Fruit fly (Drosophila melanogaster) whole organism, embryonic: ENCODE results near the gene Sodq.
A peak's percentile ranks its signal among the peaks of the same experiment; 100 is the strongest.

Experiments used
- CG10431 ChIP-seq: fragments of 200-800 bp; sonication (Bioruptor generic); optimal IDR thresholded peaks from 3 replicates; lab custom pipeline; 2018; ENCODE audit warnings: missing biosample characterization, mild to moderate bottlenecking, missing genetic modification characterization
- CG11093 ChIP-seq: fragments of 200-800 bp; sonication (Bioruptor generic); IDR thresholded peaks from 3 replicates; pipeline ENCODE4 v1.3.6; 2022; ENCODE audit warnings: missing biosample characterization, missing genetic modification characterization
- CG12769 ChIP-seq: fragments of 200-800 bp; sonication (Bioruptor generic); optimal IDR thresholded peaks from 2 replicates; lab custom pipeline; 2019; ENCODE audit warnings: missing biosample characterization, mild to moderate bottlenecking, missing genetic modification characterization, moderate library complexity
- CG15479 ChIP-seq: fragments of 200-800 bp; sonication (Bioruptor generic); optimal IDR thresholded peaks from 3 replicates; lab custom pipeline; 2019; ENCODE audit warnings: missing biosample characterization, mild to moderate bottlenecking, missing genetic modification characterization, moderate library complexity
- CG15514 ChIP-seq: fragments of 200-800 bp; sonication (Bioruptor generic); optimal IDR thresholded peaks from 3 replicates; lab custom pipeline; 2017; ENCODE audit warnings: missing biosample characterization, missing genetic modification characterization, mild to moderate bottlenecking, moderate library complexity, missing genetic modification reagents
- CG15696 ChIP-seq: fragments of 200-800 bp; sonication (Bioruptor generic); optimal IDR thresholded peaks from 2 replicates; lab custom pipeline; 2019; ENCODE audit warnings: missing biosample characterization, mild to moderate bottlenecking, missing genetic modification characterization, moderate library complexity
- CG1832 ChIP-seq: fragments of 200-800 bp; sonication (Bioruptor generic); optimal IDR thresholded peaks from 2 replicates; lab custom pipeline; 2017; ENCODE audit warnings: missing biosample characterization, mild to moderate bottlenecking, missing genetic modification characterization, inconsistent platforms
- CG18476 ChIP-seq: fragments of 200-800 bp; sonication (Bioruptor generic); optimal IDR thresholded peaks from 2 replicates; lab custom pipeline; 2016; ENCODE audit warnings: missing biosample characterization, mild to moderate bottlenecking, missing genetic modification characterization
- CG18599 ChIP-seq: fragments of 200-800 bp; sonication (Bioruptor generic); optimal IDR thresholded peaks from 3 replicates; lab custom pipeline; 2017; ENCODE audit warnings: missing biosample characterization, missing genetic modification characterization, mild to moderate bottlenecking, moderate library complexity, missing genetic modification reagents
- CG18619 ChIP-seq: fragments of 200-800 bp; sonication (Bioruptor generic); optimal IDR thresholded peaks from 3 replicates; lab custom pipeline; 2017; ENCODE audit warnings: missing biosample characterization, mild to moderate bottlenecking, missing genetic modification characterization
- CG30403 ChIP-seq: fragments of 200-800 bp; sonication (Bioruptor generic); optimal IDR thresholded peaks from 3 replicates; lab custom pipeline; 2016; ENCODE audit warnings: missing biosample characterization, missing genetic modification characterization
- CG32532 ChIP-seq: fragments of 200-800 bp; sonication (Bioruptor generic); IDR thresholded peaks from 2 replicates; pipeline ENCODE4 v1.3.6; 2022; ENCODE audit warnings: missing biosample characterization, missing genetic modification characterization
- CG5180 ChIP-seq: fragments of 200-800 bp; sonication (Bioruptor generic); optimal IDR thresholded peaks from 3 replicates; lab custom pipeline; 2017; ENCODE audit warnings: missing biosample characterization, missing genetic modification characterization, mild to moderate bottlenecking, moderate library complexity, missing genetic modification reagents
- CG6765 ChIP-seq: fragments of 200-800 bp; sonication (Bioruptor generic); optimal IDR thresholded peaks from 3 replicates; lab custom pipeline; 2017; ENCODE audit warnings: missing biosample characterization, mild to moderate bottlenecking, missing genetic modification characterization
- CG6813 ChIP-seq: fragments of 200-800 bp; sonication (Bioruptor generic); optimal IDR thresholded peaks from 2 replicates; lab custom pipeline; 2017; ENCODE audit warnings: missing biosample characterization, missing genetic modification characterization, mild to moderate bottlenecking, moderate library complexity, missing genetic modification reagents
- CG7556 ChIP-seq: fragments of 200-800 bp; sonication (Bioruptor generic); optimal IDR thresholded peaks from 2 replicates; lab custom pipeline; 2017; ENCODE audit warnings: missing biosample characterization, mild to moderate bottlenecking, missing genetic modification characterization
- CG8478 ChIP-seq: fragments of >200 bp; optimal IDR thresholded peaks from 2 replicates; lab custom pipeline; 2018
- CoRest ChIP-seq: fragments of 200-800 bp; sonication (Bioruptor generic); optimal IDR thresholded peaks from 3 replicates; lab custom pipeline; 2018; ENCODE audit warnings: missing biosample characterization, mild to moderate bottlenecking, missing genetic modification characterization, moderate library complexity
- Dad ChIP-seq: fragments of 200-800 bp; sonication (Bioruptor generic); optimal IDR thresholded peaks from 3 replicates; lab custom pipeline; 2016; ENCODE audit warnings: missing biosample characterization, missing genetic modification characterization
- ERR ChIP-seq: fragments of 200-800 bp; sonication (Bioruptor generic); optimal IDR thresholded peaks from 2 replicates; lab custom pipeline; 2016; ENCODE audit warnings: missing biosample characterization, missing genetic modification characterization
- Hmx ChIP-seq: fragments of 200-800 bp; sonication (Bioruptor generic); optimal IDR thresholded peaks from 2 replicates; lab custom pipeline; 2016; ENCODE audit warnings: missing biosample characterization, missing genetic modification characterization
- Kr ChIP-seq: fragments of 200-800 bp; sonication (Bioruptor generic); optimal IDR thresholded peaks from 2 replicates; lab custom pipeline; 2017; ENCODE audit warnings: missing biosample characterization, mild to moderate bottlenecking, missing genetic modification characterization
- Lpt ChIP-seq: fragments of >200 bp; optimal IDR thresholded peaks from 2 replicates; lab custom pipeline; 2018; ENCODE audit warnings: missing biosample characterization, missing genetic modification characterization
- Mes4 ChIP-seq: fragments of 200-800 bp; sonication (Bioruptor generic); optimal IDR thresholded peaks from 2 replicates; lab custom pipeline; 2016; ENCODE audit warnings: missing biosample characterization, missing genetic modification characterization
- Scr ChIP-seq: fragments of 200-800 bp; sonication (Bioruptor generic); IDR thresholded peaks from 2 replicates; pipeline ENCODE4 v1.3.6; 2022; ENCODE audit warnings: missing biosample characterization, missing genetic modification characterization; ENCODE audit not compliant: partially characterized antibody
- Side ChIP-seq: fragments of 200-800 bp; sonication (Bioruptor generic); optimal IDR thresholded peaks from 2 replicates; lab custom pipeline; 2016; ENCODE audit warnings: missing biosample characterization, missing genetic modification characterization
- TFAM ChIP-seq: fragments of 200-800 bp; sonication (Bioruptor generic); optimal IDR thresholded peaks from 2 replicates; lab custom pipeline; 2017; ENCODE audit warnings: missing biosample characterization, missing genetic modification characterization, inconsistent platforms
- Trl ChIP-seq, 3 experiments: fragments of >200 bp in 2 of 3; fragments of 200-800 bp in 1 of 3; sonication (Bioruptor generic) in 1 of 3; optimal IDR thresholded peaks; 2 replicates in 1 of 3; 3 replicates in 2 of 3; lab custom pipeline; 2016 to 2017; ENCODE audit warnings: missing biosample characterization in 1 of 3, missing genetic modification characterization in 1 of 3
- YL-1 ChIP-seq: fragments of 200-800 bp; sonication (Bioruptor generic); optimal IDR thresholded peaks from 3 replicates; lab custom pipeline; 2017; ENCODE audit warnings: missing biosample characterization, mild to moderate bottlenecking, missing genetic modification characterization
- amos ChIP-seq: fragments of 200-800 bp; sonication (Bioruptor generic); IDR thresholded peaks from 2 replicates; pipeline ENCODE4 v1.3.6; 2022; ENCODE audit warnings: missing biosample characterization, missing genetic modification characterization; ENCODE audit not compliant: partially characterized antibody
- aop ChIP-seq: fragments of 200-800 bp; sonication (Bioruptor generic); IDR thresholded peaks from 2 replicates; pipeline ENCODE4 v1.3.6; 2022; ENCODE audit warnings: missing biosample characterization, missing genetic modification characterization
- cas ChIP-seq: fragments of 200-800 bp; sonication (Bioruptor generic); IDR thresholded peaks from 2 replicates; pipeline ENCODE4 v1.3.6; 2022; ENCODE audit warnings: missing biosample characterization, missing genetic modification characterization
- danr ChIP-seq: fragments of 200-800 bp; sonication (Bioruptor generic); IDR thresholded peaks from 2 replicates; pipeline ENCODE4 v1.3.6; 2022; ENCODE audit warnings: missing biosample characterization, missing genetic modification characterization
- en ChIP-seq: fragments of 200-800 bp; sonication (Bioruptor generic); optimal IDR thresholded peaks from 2 replicates; lab custom pipeline; 2016; ENCODE audit warnings: missing biosample characterization, missing genetic modification characterization
- exex ChIP-seq: fragments of 200-800 bp; sonication (Bioruptor generic); optimal IDR thresholded peaks from 4 replicates; lab custom pipeline; 2018; ENCODE audit warnings: missing biosample characterization, mild to moderate bottlenecking, missing genetic modification characterization, moderate library complexity
- fd64A ChIP-seq: fragments of 200-800 bp; sonication (Bioruptor generic); optimal IDR thresholded peaks from 3 replicates; lab custom pipeline; 2018; ENCODE audit warnings: missing biosample characterization, mild to moderate bottlenecking, missing genetic modification characterization
- fd96Cb ChIP-seq: fragments of 200-800 bp; sonication (Bioruptor generic); optimal IDR thresholded peaks from 2 replicates; lab custom pipeline; 2018; ENCODE audit warnings: missing biosample characterization, mild to moderate bottlenecking, missing genetic modification characterization, moderate library complexity
- fru ChIP-seq: fragments of >200 bp; optimal IDR thresholded peaks from 2 replicates; lab custom pipeline; 2017
- fu2 ChIP-seq: fragments of 200-800 bp; sonication (Bioruptor generic); optimal IDR thresholded peaks from 2 replicates; lab custom pipeline; 2016; ENCODE audit warnings: missing biosample characterization, missing genetic modification characterization
- jing ChIP-seq: fragments of 200-800 bp; sonication (Bioruptor generic); optimal IDR thresholded peaks from 2 replicates; lab custom pipeline; 2018; ENCODE audit warnings: missing biosample characterization, mild to moderate bottlenecking, missing genetic modification characterization
- jumu ChIP-seq: fragments of 200-800 bp; sonication (Bioruptor generic); optimal IDR thresholded peaks from 3 replicates; lab custom pipeline; 2016; ENCODE audit warnings: missing biosample characterization, missing genetic modification characterization
- lola ChIP-seq, 3 experiments: fragments of >200 bp in 2 of 3; fragments of 200-800 bp in 1 of 3; sonication (Bioruptor generic) in 1 of 3; optimal IDR thresholded peaks; 2 replicates each; lab custom pipeline; 2017 to 2019; ENCODE audit warnings: missing biosample characterization in 3 of 3, missing genetic modification characterization in 3 of 3, mild to moderate bottlenecking in 1 of 3, moderate library complexity in 1 of 3
- pita ChIP-seq: fragments of 200-800 bp; sonication (Bioruptor generic); optimal IDR thresholded peaks from 2 replicates; lab custom pipeline; 2017; ENCODE audit warnings: missing biosample characterization, mild to moderate bottlenecking, missing genetic modification characterization
- pum ChIP-seq: fragments of 200-800 bp; sonication (Bioruptor generic); optimal IDR thresholded peaks from 2 replicates; lab custom pipeline; 2016; ENCODE audit warnings: missing biosample characterization, missing genetic modification characterization
- rib ChIP-seq: fragments of 200-800 bp; sonication (Bioruptor generic); IDR thresholded peaks from 2 replicates; pipeline ENCODE4 v1.3.6; 2022; ENCODE audit warnings: missing biosample characterization, missing genetic modification characterization
- sna ChIP-seq: fragments of 200-800 bp; sonication (Bioruptor generic); IDR thresholded peaks from 2 replicates; pipeline ENCODE4 v1.3.6; 2022; ENCODE audit warnings: missing biosample characterization, missing genetic modification characterization; ENCODE audit not compliant: partially characterized antibody
- tap ChIP-seq: fragments of 200-800 bp; optimal IDR thresholded peaks from 3 replicates; lab custom pipeline; 2019; ENCODE audit warnings: missing biosample characterization, mild to moderate bottlenecking, missing genetic modification characterization, moderate library complexity
- tup ChIP-seq: fragments of 200-800 bp; sonication (Bioruptor generic); optimal IDR thresholded peaks from 2 replicates; lab custom pipeline; 2016; ENCODE audit warnings: missing biosample characterization, mild to moderate bottlenecking, missing genetic modification characterization, moderate library complexity
- wor ChIP-seq: fragments of 200-800 bp; sonication (Bioruptor generic); IDR thresholded peaks from 2 replicates; pipeline ENCODE4 v1.3.6; 2022; ENCODE audit warnings: missing biosample characterization, missing genetic modification characterization

The Sodq gene

dm6 chr3R:25888307-25889075 lies 7.1 kb upstream of the Sodq start, which contains the start of gene Lnk (continued):
- TF ChIP-seq CG30403 (GFP tag; lab: Kevin White, UChicago) (peak; percentile 3), TFAM (no peak), CoRest (tag; lab: Kevin White, UChicago) (peak; percentile 39), CG11093 (no peak), CG15514 (peak; percentile 76), lola (GFP tag; optimal IDR thresholded peaks at IDR 0.05; lab: Kevin White, UChicago) (no peak), amos (GFP tag; lab: Robert Waterston, UW) (peak; percentile 97), CG18599 (GFP tag; lab: Kevin White, UChicago) (no peak), jing (no peak), Trl (optimal IDR thresholded peaks at IDR 0.05; lab: Kevin White, UChicago) (no peak), Trl (GFP tag; optimal IDR thresholded peaks at IDR 0.05; lab: Kevin White, UChicago) (no peak), cas (GFP tag; lab: Robert Waterston, UW) (no peak), tup (no peak), CG18476 (GFP tag; lab: Kevin White, UChicago) (no peak), Dad (no peak), CG10431 (no peak), CG5180 (GFP tag; lab: Kevin White, UChicago) (no peak), sna (GFP tag; lab: Robert Waterston, UW) (peak; percentile 70), CG15696 (tag; lab: Kevin White, UChicago) (no peak), Kr (GFP tag; lab: Kevin White, UChicago) (no peak), CG18619 (GFP tag; lab: Kevin White, UChicago) (no peak), danr (GFP tag; lab: Robert Waterston, UW) (no peak), CG1832 (GFP tag; lab: Kevin White, UChicago) (no peak), pum (GFP tag; lab: Kevin White, UChicago) (no peak), Hmx (no peak), fd64A (no peak), fd96Cb (tag; lab: Kevin White, UChicago) (no peak), fru (lab: Kevin White, UChicago) (no peak), tap (tag; lab: Kevin White, UChicago) (no peak), CG12769 (tag; lab: Kevin White, UChicago) (no peak), wor (GFP tag; lab: Robert Waterston, UW) (no peak), CG6765 (GFP tag; lab: Kevin White, UChicago) (no peak), Lpt (GFP tag; lab: Kevin White, UChicago) (no peak), YL-1 (GFP tag; lab: Kevin White, UChicago) (peak; percentile 95), rib (GFP tag; lab: Robert Waterston, UW) (no peak; the same call in 1 of the 2 replicates), Side (GFP tag; lab: Kevin White, UChicago) (no peak), CG8478 (lab: Kevin White, UChicago) (peak; percentile 48), CG7556 (GFP tag; lab: Kevin White, UChicago) (no peak), CG6813 (GFP tag; lab: Kevin White, UChicago) (no peak), Mes4 (no peak), CG32532 (no peak), Scr (GFP tag; lab: Robert Waterston, UW) (peak; percentile 89), CG15479 (peak; percentile 17), en (no peak), aop (GFP tag; lab: Robert Waterston, UW) (peak; percentile 44; the same call in 1 of the 2 replicates), pita (GFP tag; lab: Kevin White, UChicago) (peak; percentile 98), jumu (no peak), fu2 (peak; percentile 15), ERR (GFP tag; lab: Kevin White, UChicago) (peak; percentile 5), exex (tag; lab: Kevin White, UChicago) (no peak)
